Worm (Caenorhabditis elegans): ENCODE measurements around the gene ceh-81.

The ceh-81 gene

DNA sequence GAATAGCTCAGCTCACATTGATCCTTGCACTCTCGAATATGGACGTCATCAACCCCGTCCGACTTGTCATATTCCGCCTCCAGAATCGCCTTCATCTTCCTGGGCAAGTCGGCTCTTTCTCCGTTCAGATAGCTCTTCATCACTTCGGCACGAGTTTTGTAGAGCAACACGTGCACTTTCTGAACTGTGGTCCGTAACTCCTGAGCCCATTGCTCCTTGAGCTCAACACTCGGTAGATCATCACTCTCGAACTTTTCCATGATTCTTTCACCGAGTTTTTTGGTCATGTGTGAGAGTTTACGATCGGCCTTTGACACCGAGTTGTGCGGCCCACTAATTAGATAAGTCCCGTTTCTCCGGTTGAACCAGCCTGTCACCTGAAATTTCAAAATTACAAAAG, 4.9 kb downstream of the ceh-81 start:
- no peak for TF ChIP-seq ztf-16 (tag; optimal IDR thresholded peaks at IDR 0.05)
- no peak for TF ChIP-seq sdc-2 (tag; optimal IDR thresholded peaks at IDR 0.05)
- TF ChIP-seq ceh-14 (tag; optimal IDR thresholded peaks at IDR 0.05) = no peak
- no peak for TF ChIP-seq syd-9 (tag; optimal IDR thresholded peaks at IDR 0.05)
- TF ChIP-seq C38D4.7 (GFP tag; optimal IDR thresholded peaks at IDR 0.05) = no peak
- TF ChIP-seq gmeb-2 (tag; optimal IDR thresholded peaks at IDR 0.05) = no peak
- no peak for TF ChIP-seq pag-3 (tag; optimal IDR thresholded peaks at IDR 0.05; ENCODE audit: borderline replicate concordance)
- TF ChIP-seq ahr-1 (tag; optimal IDR thresholded peaks at IDR 0.05) = no peak
- TF ChIP-seq sox-4 (tag; optimal IDR thresholded peaks at IDR 0.05) = no peak
- TF ChIP-seq zip-5 (tag; optimal IDR thresholded peaks at IDR 0.05) = no peak
- no peak for TF ChIP-seq ceh-34 (tag; optimal IDR thresholded peaks at IDR 0.05)
- no peak for TF ChIP-seq hlh-30 (tag; optimal IDR thresholded peaks at IDR 0.05; ENCODE audit: insufficient read depth)
- TF ChIP-seq ceh-31 (tag; optimal IDR thresholded peaks at IDR 0.05) = no peak
- no peak for TF ChIP-seq elt-4 (tag; optimal IDR thresholded peaks at IDR 0.05)
- no peak for TF ChIP-seq ttx-3 (tag; optimal IDR thresholded peaks at IDR 0.05)

DNA sequence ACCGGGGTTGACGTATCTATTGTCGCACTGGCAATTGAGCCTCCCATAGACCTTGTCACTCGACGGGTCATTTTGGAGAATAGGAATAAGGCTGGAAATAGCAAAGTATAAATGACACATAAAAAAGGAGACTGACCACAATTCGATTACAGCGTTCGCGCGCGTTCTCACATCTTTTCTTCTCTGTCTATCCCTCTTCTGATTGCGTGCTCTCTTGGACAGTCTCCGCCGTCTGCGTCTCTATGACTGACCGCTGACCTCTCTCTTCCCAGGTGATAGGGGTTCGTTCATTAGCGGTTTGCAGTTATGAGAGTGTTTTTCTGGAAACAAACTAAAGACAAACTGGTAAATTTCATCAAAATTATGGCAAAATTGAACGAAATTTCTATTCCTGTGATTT, 6.2 kb downstream of the ceh-81 start, which contains the start of gene ceh-83:
Gene ceh-83 (minus strand): TSS at position 181 of the 400 bp plus-strand sequence.
- TF ChIP-seq sox-4 (tag; optimal IDR thresholded peaks at IDR 0.05) = no peak

- TF ChIP-seq pha-2 (tag; optimal IDR thresholded peaks at IDR 0.05) (no peak), unc-42 (tag; optimal IDR thresholded peaks at IDR 0.05) (no peak), ceh-48 (tag; optimal IDR thresholded peaks at IDR 0.05) (no peak), T23F11.4 (GFP tag; optimal IDR thresholded peaks at IDR 0.05) (no peak), dve-1 (tag; optimal IDR thresholded peaks at IDR 0.05) (no peak), ceh-34 (tag; optimal IDR thresholded peaks at IDR 0.05) (no peak), ceh-2 (tag; optimal IDR thresholded peaks at IDR 0.05) (no peak), pag-3 (tag; optimal IDR thresholded peaks at IDR 0.05; ENCODE audit: borderline replicate concordance) (no peak), mec-3 (tag; optimal IDR thresholded peaks at IDR 0.05; ENCODE audit: borderline replicate concordance) (no peak), tbx-7 (tag; optimal IDR thresholded peaks at IDR 0.05) (no peak), pat-9 (tag; optimal IDR thresholded peaks at IDR 0.05) (no peak), ceh-9 (tag; optimal IDR thresholded peaks at IDR 0.05) (no peak), hlh-8 (tag; optimal IDR thresholded peaks at IDR 0.05) (no peak), unc-86 (tag; optimal IDR thresholded peaks at IDR 0.05) (no peak), che-1 (tag; optimal IDR thresholded peaks at IDR 0.05) (no peak)
These were observed 8.6 kb downstream of the ceh-81 start, which contains the start of the genes irld-9 and irld-33 for ce11 chrII:1738844-1739243. TSS of gene irld-9 (minus strand) at chrII:1738944. TSS of gene irld-33 (plus strand) at chrII:1739052.

ce11 chrII:1741248-1741647, 11.0 kb downstream of the ceh-81 start, which contains the start of gene K07G6.1:
TSS of gene K07G6.1 (plus strand) at chrII:1741548.
- TF ChIP-seq fax-1 (tag; optimal IDR thresholded peaks at IDR 0.05) (no peak), ama-1 (optimal IDR thresholded peaks at IDR 0.05) (no peak), ceh-2 (tag; optimal IDR thresholded peaks at IDR 0.05) (no peak), pqm-1 (tag; optimal IDR thresholded peaks at IDR 0.05) (no peak), unc-42 (tag; optimal IDR thresholded peaks at IDR 0.05) (no peak), ceh-34 (tag; optimal IDR thresholded peaks at IDR 0.05) (no peak), pax-1 (tag; optimal IDR thresholded peaks at IDR 0.05) (no peak)

- no peak for TF ChIP-seq odd-2 (tag; optimal IDR thresholded peaks at IDR 0.05)
- no peak for TF ChIP-seq ets-4 (tag; optimal IDR thresholded peaks at IDR 0.05)
These were observed 12.3 kb downstream of the ceh-81 start, which contains the start of gene F36H5.12 for ce11 chrII:1742535-1742934. TSS of gene F36H5.12 (plus strand) at chrII:1742835.

Data from whole organism, late embryonic.